Fruit fly (Drosophila melanogaster): Measurements from ENCODE around the gene Elo68alpha.
"Not testable (repeated sequence)": the region's sequence is repeated elsewhere in the genome, so short reads cannot be mapped to it uniquely, and the experiment has no call there.

- not testable (repeated sequence) for TF ChIP-seq HLH106 (tag; optimal IDR thresholded peaks at IDR 0.05); psq (GFP tag; optimal IDR thresholded peaks at IDR 0.05); br (GFP tag; optimal IDR thresholded peaks at IDR 0.05); woc (GFP tag; optimal IDR thresholded peaks at IDR 0.05); Dfd (GFP tag; optimal IDR thresholded peaks at IDR 0.05); jim (GFP tag; optimal IDR thresholded peaks at IDR 0.05); pan (optimal IDR thresholded peaks at IDR 0.05); lola (GFP tag; optimal IDR thresholded peaks at IDR 0.05)
These were observed 32.1 kb upstream of the Elo68alpha start, which contains the start of gene CG14143 for dm6 chr3L:11134886-11135285.
